Worm (Caenorhabditis elegans): ENCODE data around the gene akap-1.

DNA sequence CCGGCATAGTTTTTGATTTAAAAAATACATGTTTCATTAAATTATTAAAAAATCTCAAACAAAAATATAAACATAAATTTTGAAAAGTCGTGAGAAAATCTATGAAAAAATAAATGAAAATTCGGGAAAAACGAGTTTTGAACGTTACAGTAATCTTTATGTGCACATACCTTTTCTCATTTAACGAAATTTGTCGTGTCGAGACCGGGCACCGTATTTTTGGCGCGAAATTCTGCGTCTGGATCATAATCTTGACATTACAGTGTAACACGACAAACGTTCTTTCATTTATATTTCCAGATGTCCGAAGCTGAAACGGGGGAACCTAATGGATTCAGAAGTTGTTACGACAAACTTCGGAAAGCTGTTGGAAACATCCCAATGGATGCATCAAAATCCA lies 36.3 kb downstream of the akap-1 start, which contains the start of gene C16A3.2:
- no peak for TF ChIP-seq ztf-29 (GFP tag; IDR thresholded peaks at IDR 0.05)
- no peak for TF ChIP-seq ztf-23 (GFP tag; IDR thresholded peaks at IDR 0.05)
- TF ChIP-seq tab-1 (GFP tag; IDR thresholded peaks at IDR 0.05): no peak
- no peak for TF ChIP-seq flt-1 (GFP tag; IDR thresholded peaks at IDR 0.05)
- TF ChIP-seq klf-2 (GFP tag; conservative IDR thresholded peaks at IDR 0.05): no peak
- TF ChIP-seq cog-1 (tag; optimal IDR thresholded peaks at IDR 0.05): no peak
- TF ChIP-seq med-1 (GFP tag; optimal IDR thresholded peaks at IDR 0.05; ENCODE audit: insufficient read depth): no peak

Measured in whole organism, midembryonic.